Fruit fly (Drosophila melanogaster) whole organism, wandering third instar larva: ENCODE data around the gene CG9961.

Experiments used
- Abd-B ChIP-seq: fragments of >200 bp; optimal IDR thresholded peaks from 2 replicates; lab custom pipeline; 2017; ENCODE audit warnings: missing biosample characterization, missing genetic modification characterization
- CG32264 ChIP-seq: fragments of 200-800 bp; sonication (Bioruptor generic); optimal IDR thresholded peaks from 2 replicates; lab custom pipeline; 2016; ENCODE audit warnings: missing biosample characterization, missing genetic modification characterization
- CG9705 ChIP-seq: fragments of 200-800 bp; sonication (Bioruptor generic); optimal IDR thresholded peaks from 2 replicates; lab custom pipeline; 2018; ENCODE audit warnings: missing biosample characterization, mild to moderate bottlenecking, missing genetic modification characterization
- CrebA ChIP-seq: fragments of 200-800 bp; sonication (Bioruptor generic); optimal IDR thresholded peaks from 2 replicates; lab custom pipeline; 2016; ENCODE audit warnings: missing biosample characterization, mild to moderate bottlenecking, missing genetic modification characterization, borderline replicate concordance
- Dif ChIP-seq: fragments of 200-275, 200-300 bp; sonication (Bioruptor generic); optimal IDR thresholded peaks from 2 replicates; lab custom pipeline; 2018; ENCODE audit warnings: missing biosample characterization, missing genetic modification characterization; ENCODE audit not compliant: partially characterized antibody
- GATAd ChIP-seq: sonication (Bioruptor generic); optimal IDR thresholded peaks from 2 replicates; lab custom pipeline; 2016; ENCODE audit warnings: missing biosample characterization, missing genetic modification characterization
- HLH106 ChIP-seq: fragments of 200-800 bp; optimal IDR thresholded peaks from 3 replicates; lab custom pipeline; 2019; ENCODE audit warnings: missing biosample characterization, mild to moderate bottlenecking, missing genetic modification characterization, moderate library complexity
- Hnf4 ChIP-seq: fragments of 200-800 bp; sonication (Bioruptor generic); optimal IDR thresholded peaks from 2 replicates; lab custom pipeline; 2016; ENCODE audit warnings: missing biosample characterization, mild to moderate bottlenecking, missing genetic modification characterization
- Hr78 ChIP-seq: fragments of >200 bp; optimal IDR thresholded peaks from 2 replicates; lab custom pipeline; 2017; ENCODE audit warnings: missing biosample characterization, missing genetic modification characterization
- Hr83 ChIP-seq: fragments of 200-300 bp; sonication (Bioruptor generic); optimal IDR thresholded peaks from 2 replicates; lab custom pipeline; 2016; ENCODE audit warnings: missing biosample characterization, mild to moderate bottlenecking, missing genetic modification characterization, moderate library complexity; ENCODE audit not compliant: poor library complexity, severe bottlenecking
- Jra ChIP-seq: sonication (Bioruptor generic); optimal IDR thresholded peaks from 2 replicates; lab custom pipeline; 2016; ENCODE audit warnings: missing biosample characterization, missing genetic modification characterization
- Mio ChIP-seq: sonication (Bioruptor generic); optimal IDR thresholded peaks from 2 replicates; lab custom pipeline; 2016; ENCODE audit warnings: missing biosample characterization, missing genetic modification characterization
- Myc ChIP-seq: fragments of >200 bp; optimal IDR thresholded peaks from 2 replicates; lab custom pipeline; 2017
- N ChIP-seq: fragments of >200 bp; optimal IDR thresholded peaks from 2 replicates; lab custom pipeline; 2018; ENCODE audit warnings: missing biosample characterization, missing external identifiers, missing genetic modification characterization
- OdsH ChIP-seq: fragments of 200-800 bp; sonication (Bioruptor generic); optimal IDR thresholded peaks from 2 replicates; lab custom pipeline; 2016; ENCODE audit warnings: missing biosample characterization, mild to moderate bottlenecking, missing genetic modification characterization
- Rel ChIP-seq, 2 experiments: fragments of 200-800 bp; sonication (Bioruptor generic) in 1 of 2; optimal IDR thresholded peaks; 2 replicates in 1 of 2; 3 replicates in 1 of 2; lab custom pipeline; 2016 to 2019; ENCODE audit warnings: mild to moderate bottlenecking in 2 of 2, missing biosample characterization in 2 of 2, missing genetic modification characterization in 2 of 2, moderate library complexity in 1 of 2
- Sp1 ChIP-seq: fragments of 200-800 bp; sonication (Bioruptor generic); optimal IDR thresholded peaks from 3 replicates; lab custom pipeline; 2019; ENCODE audit warnings: missing biosample characterization, mild to moderate bottlenecking, missing genetic modification characterization, moderate library complexity
- Vsx2 ChIP-seq: fragments of 200-300, 225-300 bp; sonication (Bioruptor generic); optimal IDR thresholded peaks from 2 replicates; lab custom pipeline; 2018; ENCODE audit warnings: missing biosample characterization, missing genetic modification characterization; ENCODE audit not compliant: partially characterized antibody
- br ChIP-seq: fragments of 200-800 bp; sonication (Bioruptor generic); optimal IDR thresholded peaks from 2 replicates; lab custom pipeline; 2016; ENCODE audit warnings: missing biosample characterization, missing genetic modification characterization
- brk ChIP-seq: fragments of 200-800 bp; sonication (Bioruptor generic); optimal IDR thresholded peaks from 2 replicates; lab custom pipeline; 2016; ENCODE audit warnings: missing biosample characterization, mild to moderate bottlenecking, missing genetic modification characterization
- dl ChIP-seq, 2 experiments: fragments of 175-275, 200-275 bp in 1 of 2; fragments of 200-275 bp in 1 of 2; sonication (Bioruptor generic); optimal IDR thresholded peaks; lab custom pipeline; 2018; ENCODE audit warnings: mild to moderate bottlenecking in 2 of 2, missing biosample characterization in 2 of 2, missing genetic modification characterization in 2 of 2, moderate library complexity in 2 of 2; ENCODE audit not compliant: partially characterized antibody in 2 of 2, insufficient read depth in 1 of 2
- dmrt93B ChIP-seq: fragments of 200-800 bp; sonication (Bioruptor generic); optimal IDR thresholded peaks from 2 replicates; lab custom pipeline; 2018; ENCODE audit warnings: missing biosample characterization, mild to moderate bottlenecking, missing genetic modification characterization
- dsf ChIP-seq: sonication (Bioruptor generic); optimal IDR thresholded peaks from 2 replicates; lab custom pipeline; 2016; ENCODE audit warnings: missing biosample characterization, missing genetic modification characterization, borderline replicate concordance
- ey ChIP-seq: fragments of 200-800 bp; sonication (Bioruptor generic); optimal IDR thresholded peaks from 2 replicates; lab custom pipeline; 2016; ENCODE audit warnings: missing biosample characterization, missing genetic modification characterization
- foxo ChIP-seq, 2 experiments: fragments of 200-800 bp; sonication (Bioruptor generic); optimal IDR thresholded peaks; 2 replicates in 1 of 2; 3 replicates in 1 of 2; lab custom pipeline; 2016 to 2017; ENCODE audit warnings: missing biosample characterization in 2 of 2, missing genetic modification characterization in 2 of 2
- fru ChIP-seq: fragments of 200-800 bp; sonication (Bioruptor generic); optimal IDR thresholded peaks from 3 replicates; lab custom pipeline; 2016; ENCODE audit warnings: missing biosample characterization, mild to moderate bottlenecking, missing genetic modification characterization
- h ChIP-seq: fragments of 200-800 bp; sonication (Bioruptor generic); optimal IDR thresholded peaks from 3 replicates; lab custom pipeline; 2016; ENCODE audit warnings: missing biosample characterization, mild to moderate bottlenecking, missing genetic modification characterization
- jim ChIP-seq: fragments of 175-275, 200-325 bp; sonication (Bioruptor generic); optimal IDR thresholded peaks from 2 replicates; lab custom pipeline; 2016; ENCODE audit warnings: missing biosample characterization, mild to moderate bottlenecking, missing genetic modification characterization
- lola ChIP-seq: fragments of >200 bp; optimal IDR thresholded peaks from 2 replicates; lab custom pipeline; 2017; ENCODE audit warnings: missing biosample characterization, missing genetic modification characterization
- pan ChIP-seq: fragments of >200 bp; optimal IDR thresholded peaks from 2 replicates; lab custom pipeline; 2017
- psq ChIP-seq: fragments of 200-800 bp; sonication (Bioruptor generic); optimal IDR thresholded peaks from 3 replicates; lab custom pipeline; 2017; ENCODE audit warnings: missing biosample characterization, mild to moderate bottlenecking, missing genetic modification characterization, moderate library complexity
- rgr ChIP-seq: fragments of 200-800 bp; sonication (Bioruptor generic); optimal IDR thresholded peaks from 3 replicates; lab custom pipeline; 2016; ENCODE audit warnings: missing biosample characterization, mild to moderate bottlenecking, missing genetic modification characterization
- sage ChIP-seq: fragments of 200-800 bp; sonication (Bioruptor generic); optimal IDR thresholded peaks from 2 replicates; lab custom pipeline; 2016; ENCODE audit warnings: missing biosample characterization, mild to moderate bottlenecking, missing genetic modification characterization
- sv ChIP-seq: fragments of 200-800 bp; sonication (Bioruptor generic); optimal IDR thresholded peaks from 3 replicates; lab custom pipeline; 2016; ENCODE audit warnings: missing biosample characterization, missing genetic modification characterization
- tai ChIP-seq: sonication (Bioruptor generic); optimal IDR thresholded peaks from 2 replicates; lab custom pipeline; 2016; ENCODE audit warnings: missing biosample characterization, missing genetic modification characterization
- usp ChIP-seq: fragments of >200 bp; optimal IDR thresholded peaks from 2 replicates; lab custom pipeline; 2017; ENCODE audit warnings: missing biosample characterization, missing genetic modification characterization
- woc ChIP-seq: sonication (Bioruptor generic); optimal IDR thresholded peaks from 2 replicates; lab custom pipeline; 2016; ENCODE audit warnings: missing biosample characterization, mild to moderate bottlenecking, missing genetic modification characterization

The CG9961 gene

DNA sequence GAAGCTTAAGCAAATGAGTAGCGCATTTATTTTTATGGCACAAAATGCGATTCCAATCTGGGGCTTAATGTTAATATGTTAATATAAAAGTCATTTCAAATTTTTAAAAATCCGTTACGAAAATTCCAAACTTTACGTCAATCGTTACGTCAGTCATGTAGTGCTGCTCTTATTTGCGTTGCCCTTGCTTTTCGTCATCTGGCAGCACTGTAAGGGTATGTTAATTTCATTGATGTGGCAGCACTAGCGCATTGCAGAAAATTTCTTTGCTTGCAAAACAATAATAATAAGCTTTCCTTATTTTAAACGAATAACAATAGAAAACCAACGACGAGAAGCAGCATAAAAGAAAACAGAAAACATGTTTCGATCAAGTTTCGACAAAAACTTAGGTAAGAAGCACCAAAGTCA is 4.9 kb downstream of the CG9961 start, which contains the start of gene Hrs:
Gene Hrs (plus strand): TSS at position 167 of the 411 bp plus-strand sequence.
- no peak for TF ChIP-seq dsf (GFP tag; lab: Kevin White, UChicago)
- TF ChIP-seq Rel (GFP tag; optimal IDR thresholded peaks at IDR 0.05; lab: Kevin White, UChicago), result no peak
- peak; percentile 10 for TF ChIP-seq Rel (tag; optimal IDR thresholded peaks at IDR 0.05; lab: Kevin White, UChicago)
- peak; percentile 23 for TF ChIP-seq psq

DNA sequence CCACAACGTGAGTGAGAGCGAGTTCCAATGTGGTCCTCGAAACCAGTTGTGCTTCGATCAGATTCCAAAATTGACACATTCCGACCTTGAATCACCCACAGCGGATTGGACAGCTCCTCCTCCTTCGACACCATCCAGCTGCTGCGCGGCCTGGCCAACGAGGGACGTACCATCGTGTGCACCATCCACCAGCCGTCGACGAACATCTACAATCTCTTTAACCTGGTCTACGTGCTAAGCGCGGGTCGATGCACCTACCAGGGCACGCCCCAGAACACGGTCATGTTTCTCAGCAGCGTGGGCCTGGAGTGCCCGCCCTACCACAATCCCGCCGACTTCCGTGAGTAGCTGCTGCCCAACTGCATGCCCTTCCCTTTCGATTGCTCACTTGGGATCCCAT is 7.2 kb downstream of the CG9961 start:
- TF ChIP-seq jim (no peak), dl (GFP tag; optimal IDR thresholded peaks at IDR 0.05; lab: Kevin White, UChicago; ENCODE audit: insufficient read depth in 1 of 2, partially characterized antibody in 2 of 2) (no peak), Myc (lab: Kevin White, UChicago) (no peak), usp (no peak), tai (GFP tag; lab: Kevin White, UChicago) (no peak), Rel (GFP tag; optimal IDR thresholded peaks at IDR 0.05; lab: Kevin White, UChicago) (no peak), Rel (tag; optimal IDR thresholded peaks at IDR 0.05; lab: Kevin White, UChicago) (no peak)
- TF ChIP-seq, all 38 proteins: peak for 0

DNA sequence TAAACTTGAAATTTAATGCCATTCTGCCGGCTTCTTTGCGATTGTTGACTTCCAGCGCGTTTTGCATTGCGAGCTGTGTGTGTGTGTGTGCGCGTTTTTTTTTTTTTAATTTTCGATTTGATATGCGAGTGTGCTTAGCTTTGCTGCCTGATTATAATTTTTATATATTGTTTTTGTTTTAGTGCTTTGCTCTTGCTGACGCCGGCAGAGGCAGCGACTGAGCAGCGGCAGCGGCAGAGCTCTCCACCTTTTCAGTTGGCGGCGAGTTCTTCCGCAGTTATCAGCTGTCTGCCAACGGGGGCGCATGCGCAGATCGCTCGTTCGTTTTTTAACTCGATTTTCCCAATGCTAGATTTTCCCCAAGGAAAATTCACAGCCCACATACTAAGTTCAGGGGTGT is 9.2 kb downstream of the CG9961 start:
- TF ChIP-seq ey (GFP tag; lab: Kevin White, UChicago) (no peak), CG32264 (GFP tag; lab: Kevin White, UChicago) (no peak), GATAd (GFP tag; lab: Kevin White, UChicago) (no peak), woc (GFP tag; lab: Kevin White, UChicago) (no peak), lola (GFP tag; lab: Kevin White, UChicago) (no peak), dl (GFP tag; optimal IDR thresholded peaks at IDR 0.05; lab: Kevin White, UChicago; ENCODE audit: insufficient read depth in 1 of 2, partially characterized antibody in 2 of 2) (no peak), OdsH (GFP tag; lab: Kevin White, UChicago) (no peak), fru (GFP tag; lab: Kevin White, UChicago) (no peak), Rel (GFP tag; optimal IDR thresholded peaks at IDR 0.05; lab: Kevin White, UChicago) (no peak), Rel (tag; optimal IDR thresholded peaks at IDR 0.05; lab: Kevin White, UChicago) (no peak), Vsx2 (GFP tag; lab: Kevin White, UChicago) (no peak), Dif (no peak), sv (GFP tag; lab: Kevin White, UChicago) (no peak), foxo (GFP tag; optimal IDR thresholded peaks at IDR 0.05; lab: Kevin White, UChicago) (no peak), Mio (GFP tag; lab: Kevin White, UChicago) (no peak)

DNA sequence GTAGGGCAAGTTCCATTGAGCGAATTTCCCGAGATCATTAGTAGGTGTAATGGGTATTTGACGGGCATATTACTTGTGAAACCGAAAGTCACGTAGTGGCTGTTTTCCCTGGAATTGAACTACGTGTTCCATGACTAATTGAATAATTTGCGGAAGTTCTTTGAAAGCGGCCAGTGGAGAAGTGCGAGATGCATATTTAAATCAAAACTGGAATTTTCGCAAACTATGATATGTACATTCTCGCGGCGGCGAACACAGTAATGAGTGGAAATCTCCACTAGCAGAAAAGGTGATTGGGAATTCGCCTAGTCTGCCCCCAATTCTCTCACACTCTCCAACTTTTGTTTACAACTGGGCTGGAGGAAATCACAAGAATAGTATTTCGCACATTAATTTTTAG is 9.8 kb downstream of the CG9961 start:
- no peak for TF ChIP-seq Sp1 (GFP tag; lab: Kevin White, UChicago)
- TF ChIP-seq dl (GFP tag; optimal IDR thresholded peaks at IDR 0.05; lab: Kevin White, UChicago; ENCODE audit: insufficient read depth in 1 of 2, partially characterized antibody in 2 of 2), result no peak

DNA sequence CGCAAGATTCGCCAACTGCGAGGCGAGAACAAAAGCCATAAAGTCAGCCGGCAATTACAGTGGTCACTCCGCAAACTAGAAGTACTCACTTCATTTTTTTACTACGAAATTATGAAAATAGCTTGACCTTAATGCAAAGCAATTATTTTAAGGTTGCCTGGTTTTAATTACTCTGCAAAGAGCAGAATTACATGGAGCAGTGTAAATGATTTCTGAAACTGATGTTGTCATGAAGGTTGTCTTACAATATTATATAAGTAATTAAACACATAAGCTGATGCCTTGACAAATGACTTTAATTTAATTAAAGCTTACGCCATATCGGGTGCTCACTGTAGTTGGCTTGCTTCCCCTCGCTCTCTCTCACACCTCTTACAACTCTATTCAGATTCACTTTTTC is 10.5 kb downstream of the CG9961 start:
- no peak for TF ChIP-seq GATAd (GFP tag; lab: Kevin White, UChicago)
- peak in 1 of 2 experiments; percentile 59 for TF ChIP-seq foxo (GFP tag; optimal IDR thresholded peaks at IDR 0.05; lab: Kevin White, UChicago)
- peak; percentile 45 for TF ChIP-seq br (GFP tag; lab: Kevin White, UChicago)
- TF ChIP-seq fru (GFP tag; lab: Kevin White, UChicago), result peak; percentile 57
- TF ChIP-seq CG32264 (GFP tag; lab: Kevin White, UChicago), result no peak
- peak; percentile 1 for TF ChIP-seq sv (GFP tag; lab: Kevin White, UChicago)
- TF ChIP-seq N, result no peak
- no peak for TF ChIP-seq pan
- no peak for TF ChIP-seq dsf (GFP tag; lab: Kevin White, UChicago)
- TF ChIP-seq CG9705 (GFP tag; lab: Kevin White, UChicago), result no peak
- no peak for TF ChIP-seq Mio (GFP tag; lab: Kevin White, UChicago)
- TF ChIP-seq Abd-B (GFP tag; lab: Kevin White, UChicago), result no peak
- TF ChIP-seq OdsH (GFP tag; lab: Kevin White, UChicago), result peak; percentile 66
- TF ChIP-seq h (GFP tag; lab: Kevin White, UChicago), result peak; percentile 77
- TF ChIP-seq lola (GFP tag; lab: Kevin White, UChicago), result no peak
- no peak for TF ChIP-seq usp
- TF ChIP-seq CrebA, result no peak
- no peak for TF ChIP-seq sage (GFP tag; lab: Kevin White, UChicago)
- TF ChIP-seq Sp1 (GFP tag; lab: Kevin White, UChicago), result peak; percentile 23
- TF ChIP-seq Hnf4 (GFP tag; lab: Kevin White, UChicago), result peak; percentile 9
- TF ChIP-seq Hr78, result no peak
- no peak for TF ChIP-seq Vsx2 (GFP tag; lab: Kevin White, UChicago)
- TF ChIP-seq Jra (GFP tag; lab: Kevin White, UChicago), result peak; percentile 2
- peak; percentile 63 for TF ChIP-seq HLH106
- TF ChIP-seq rgr (GFP tag; lab: Kevin White, UChicago), result peak; percentile 61
- TF ChIP-seq dl (GFP tag; optimal IDR thresholded peaks at IDR 0.05; lab: Kevin White, UChicago; ENCODE audit: insufficient read depth in 1 of 2, partially characterized antibody in 2 of 2), result no peak
- TF ChIP-seq jim, result no peak
- peak; percentile 49 for TF ChIP-seq dmrt93B (GFP tag; lab: Kevin White, UChicago)
- no peak for TF ChIP-seq tai (GFP tag; lab: Kevin White, UChicago)
- TF ChIP-seq Rel (GFP tag; optimal IDR thresholded peaks at IDR 0.05; lab: Kevin White, UChicago), result no peak
- no peak for TF ChIP-seq Rel (tag; optimal IDR thresholded peaks at IDR 0.05; lab: Kevin White, UChicago)
- TF ChIP-seq Dif, result no peak
- peak; percentile 47 for TF ChIP-seq psq
- TF ChIP-seq ey (GFP tag; lab: Kevin White, UChicago), result peak; percentile 69
- no peak for TF ChIP-seq brk (GFP tag; lab: Kevin White, UChicago)
- TF ChIP-seq Hr83 (GFP tag; lab: Kevin White, UChicago), result no peak
